Worm (Caenorhabditis elegans): ENCODE results near the gene acly-1.

DNA sequence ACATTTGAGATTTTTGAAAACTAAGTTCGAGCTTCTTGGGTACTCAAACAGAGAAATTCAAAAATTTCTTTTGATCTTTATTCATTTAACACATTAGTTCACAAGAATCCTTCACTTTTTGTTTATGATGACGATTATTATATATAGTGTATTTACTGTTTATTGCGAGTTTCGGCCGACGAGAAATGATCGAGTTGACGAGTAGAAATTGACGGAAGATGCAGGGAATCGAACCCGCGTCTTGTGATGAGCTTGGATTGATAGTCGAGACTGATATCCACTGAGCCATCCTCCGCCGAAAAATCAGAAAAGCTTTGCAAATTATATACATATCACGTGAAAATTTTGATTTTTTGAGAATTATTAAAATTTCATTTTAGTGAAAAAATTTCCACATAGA, 5.5 kb upstream of the acly-1 start:
- no peak for TF ChIP-seq mdl-1 (tag; optimal IDR thresholded peaks at IDR 0.05)
- no peak for TF ChIP-seq ama-1 (optimal IDR thresholded peaks at IDR 0.05)
- TF ChIP-seq nhr-11 (tag; optimal IDR thresholded peaks at IDR 0.05): no peak
- TF ChIP-seq hif-1 (tag; optimal IDR thresholded peaks at IDR 0.05): no peak
- TF ChIP-seq hlh-30 (tag; optimal IDR thresholded peaks at IDR 0.05; ENCODE audit: insufficient read depth): no peak
- TF ChIP-seq fkh-10 (GFP tag; optimal IDR thresholded peaks at IDR 0.05): no peak
- no peak for TF ChIP-seq zag-1 (tag; optimal IDR thresholded peaks at IDR 0.05)

All from whole organism, L4 larva.